Fruit fly (Drosophila melanogaster) whole organism: ENCODE results near the gene Efhc1.1.

ENCODE experiments used
- CG8478 ChIP-seq: fragments of >200 bp; optimal IDR thresholded peaks from 2 replicates; lab custom pipeline; 2018; ENCODE audit warnings: inconsistent platforms
- pan ChIP-seq: fragments of >200 bp; optimal IDR thresholded peaks from 2 replicates; lab custom pipeline; 2017
- usp ChIP-seq: fragments of >200 bp; optimal IDR thresholded peaks from 2 replicates; lab custom pipeline; 2017; ENCODE audit warnings: missing biosample characterization, missing genetic modification characterization, mixed read lengths

DNA sequence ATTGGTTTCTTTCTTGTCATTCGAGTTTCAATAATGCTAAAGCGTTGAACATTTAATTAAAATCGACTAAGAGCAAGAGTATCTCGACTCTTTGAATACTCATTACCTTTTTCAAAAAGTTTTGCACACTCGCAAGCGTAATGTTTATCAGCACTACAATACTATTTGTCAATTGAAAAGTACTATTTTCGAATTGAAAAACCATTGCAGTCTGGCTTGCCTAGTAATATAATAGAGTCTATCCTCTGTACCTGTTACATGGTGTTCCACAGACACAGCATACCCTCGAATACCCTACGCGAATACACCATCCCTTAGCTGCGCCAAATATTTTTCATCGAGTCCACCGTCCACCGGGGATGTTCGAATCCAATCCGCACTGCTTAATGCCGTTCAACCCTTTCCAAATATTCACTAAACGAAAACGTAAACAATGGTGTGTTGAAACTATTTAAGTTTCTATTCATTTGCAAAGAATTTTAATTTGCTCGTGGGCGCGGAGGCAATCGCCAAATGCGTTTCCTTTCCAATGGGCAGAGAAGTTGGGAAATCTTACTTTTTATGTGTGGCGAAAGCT lies 35.2 kb upstream of the Efhc1.1 start:
- TF ChIP-seq pan: peak; percentile 67
- no peak for TF ChIP-seq CG8478 (lab: Kevin White, UChicago)
- TF ChIP-seq usp: no peak
